Fruit fly (Drosophila melanogaster) Kc167 (cell line): ENCODE data around the gene Had1.

Experiments
- Myc ChIP-seq: fragments of >200 bp; optimal IDR thresholded peaks from 2 replicates; lab custom pipeline; 2017; ENCODE audit warnings: missing external identifiers
- Sin3A ChIP-seq: fragments of >200 bp; optimal IDR thresholded peaks from 2 replicates; lab custom pipeline; 2018; ENCODE audit warnings: missing external identifiers
- h ChIP-seq: fragments of >200 bp; optimal IDR thresholded peaks from 3 replicates; lab custom pipeline; 2018; ENCODE audit warnings: missing external identifiers
- ttk ChIP-seq: sonication (Bioruptor generic); optimal IDR thresholded peaks from 2 replicates; lab custom pipeline; 2017; ENCODE audit warnings: missing external identifiers

DNA sequence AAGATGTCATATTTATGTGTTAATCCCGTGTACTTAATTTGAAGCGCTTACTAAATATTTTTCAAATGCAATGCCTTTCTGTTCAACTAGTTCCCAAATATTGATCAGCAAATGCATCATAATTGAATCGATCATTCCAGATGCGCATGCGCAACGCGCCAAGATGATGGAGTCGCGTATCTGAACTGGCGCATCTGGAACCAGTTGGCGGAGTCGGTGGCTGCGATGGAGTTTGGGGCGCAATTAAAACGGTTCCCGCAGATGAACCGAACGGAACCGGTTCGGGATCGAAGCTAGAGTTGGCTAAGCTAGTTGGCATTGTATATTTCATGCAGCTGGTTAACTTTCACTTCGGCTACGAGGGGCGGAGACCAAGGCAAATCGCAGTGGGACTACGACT, 17.0 kb upstream of the Had1 start, which contains the start of gene CalpC:
- no peak for TF ChIP-seq Sin3A (lab: Kevin White, UChicago)
- TF ChIP-seq h (lab: Kevin White, UChicago), result no peak
- no peak for TF ChIP-seq ttk (lab: Kevin White, UChicago)
- TF ChIP-seq Myc (lab: Kevin White, UChicago), result no peak
